Fruit fly (Drosophila melanogaster) whole organism, embryonic: ENCODE results near the gene CG16756.

ENCODE experiments used
- Ada2b ChIP-seq: fragments of 200-800 bp; sonication (Bioruptor generic); IDR thresholded peaks from 2 replicates; pipeline ENCODE4 v1.3.6; 2022; ENCODE audit warnings: missing biosample characterization, missing genetic modification characterization
- CG10267 ChIP-seq: fragments of 200-800 bp; sonication (Bioruptor generic); optimal IDR thresholded peaks from 2 replicates; lab custom pipeline; 2018; ENCODE audit warnings: missing biosample characterization, mild to moderate bottlenecking, missing genetic modification characterization, moderate library complexity
- CG10654 ChIP-seq: fragments of 200-800 bp; sonication (Bioruptor generic); optimal IDR thresholded peaks from 2 replicates; lab custom pipeline; 2016; ENCODE audit warnings: missing biosample characterization, missing genetic modification characterization
- CG10959 ChIP-seq: fragments of 200-800 bp; sonication (Bioruptor generic); IDR thresholded peaks from 2 replicates; pipeline ENCODE4 v1.3.6; 2022; ENCODE audit warnings: missing biosample characterization, missing genetic modification characterization
- CG11456 ChIP-seq: fragments of 200-800 bp; sonication (Bioruptor generic); IDR thresholded peaks from 3 replicates; pipeline ENCODE4 v1.3.6; 2022; ENCODE audit warnings: missing biosample characterization, missing genetic modification characterization
- CG11504 ChIP-seq: fragments of 200-800 bp; sonication (Bioruptor generic); optimal IDR thresholded peaks from 3 replicates; lab custom pipeline; 2019; ENCODE audit warnings: missing biosample characterization, mild to moderate bottlenecking, missing genetic modification characterization, moderate library complexity
- CG13624 ChIP-seq: fragments of 200-800 bp; sonication (Bioruptor generic); optimal IDR thresholded peaks from 2 replicates; lab custom pipeline; 2016; ENCODE audit warnings: missing biosample characterization, missing genetic modification characterization
- CG15479 ChIP-seq: fragments of 200-800 bp; sonication (Bioruptor generic); optimal IDR thresholded peaks from 3 replicates; lab custom pipeline; 2019; ENCODE audit warnings: missing biosample characterization, mild to moderate bottlenecking, missing genetic modification characterization, moderate library complexity
- CG15601 ChIP-seq: fragments of 200-800 bp; sonication (Bioruptor generic); optimal IDR thresholded peaks from 3 replicates; lab custom pipeline; 2019; ENCODE audit warnings: missing biosample characterization, mild to moderate bottlenecking, missing genetic modification characterization, moderate library complexity
- CG18011 ChIP-seq: fragments of 200-800 bp; sonication (Bioruptor generic); optimal IDR thresholded peaks from 2 replicates; lab custom pipeline; 2017; ENCODE audit warnings: missing biosample characterization, missing genetic modification characterization, mild to moderate bottlenecking, moderate library complexity, missing genotype
- CG18619 ChIP-seq: fragments of 200-800 bp; sonication (Bioruptor generic); optimal IDR thresholded peaks from 3 replicates; lab custom pipeline; 2017; ENCODE audit warnings: missing biosample characterization, mild to moderate bottlenecking, missing genetic modification characterization
- CG34224 ChIP-seq: fragments of 200-800 bp; sonication (Bioruptor generic); IDR thresholded peaks from 3 replicates; pipeline ENCODE4 v1.3.6; 2022; ENCODE audit warnings: missing biosample characterization, missing genetic modification characterization; ENCODE audit not compliant: partially characterized antibody
- CG34422 ChIP-seq: fragments of 200-800 bp; sonication (Bioruptor generic); IDR thresholded peaks from 3 replicates; pipeline ENCODE4 v1.3.6; 2022; ENCODE audit warnings: missing biosample characterization, missing genetic modification characterization
- CG3838 ChIP-seq: fragments of 200-800 bp; sonication (Bioruptor generic); optimal IDR thresholded peaks from 3 replicates; lab custom pipeline; 2016; ENCODE audit warnings: missing biosample characterization, missing genetic modification characterization
- CG3995 ChIP-seq: fragments of 200-800 bp; sonication (Bioruptor generic); optimal IDR thresholded peaks from 3 replicates; lab custom pipeline; 2016; ENCODE audit warnings: missing biosample characterization, missing genetic modification characterization
- CG7372 ChIP-seq: fragments of 200-800 bp; sonication (Bioruptor generic); IDR thresholded peaks from 2 replicates; pipeline ENCODE4 v1.3.6; 2022; ENCODE audit warnings: missing biosample characterization, missing genetic modification characterization
- CG8281 ChIP-seq: fragments of 200-800 bp; sonication (Bioruptor generic); optimal IDR thresholded peaks from 2 replicates; lab custom pipeline; 2018; ENCODE audit warnings: missing biosample characterization, mild to moderate bottlenecking, missing genetic modification characterization, moderate library complexity
- CG9876 ChIP-seq: fragments of 200-800 bp; sonication (Bioruptor generic); optimal IDR thresholded peaks from 2 replicates; lab custom pipeline; 2016; ENCODE audit warnings: missing biosample characterization, missing genetic modification characterization
- CTCF ChIP-seq: fragments of 200-800 bp; sonication (Bioruptor generic); optimal IDR thresholded peaks from 2 replicates; lab custom pipeline; 2017; ENCODE audit warnings: missing biosample characterization, mild to moderate bottlenecking, missing genetic modification characterization, moderate library complexity
- Camta ChIP-seq: fragments of 200-800 bp; sonication (Bioruptor generic); optimal IDR thresholded peaks from 2 replicates; lab custom pipeline; 2016; ENCODE audit warnings: missing biosample characterization, missing genetic modification characterization
- CoRest ChIP-seq: fragments of 200-800 bp; sonication (Bioruptor generic); optimal IDR thresholded peaks from 3 replicates; lab custom pipeline; 2018; ENCODE audit warnings: missing biosample characterization, mild to moderate bottlenecking, missing genetic modification characterization, moderate library complexity
- Dad ChIP-seq: fragments of 200-800 bp; sonication (Bioruptor generic); optimal IDR thresholded peaks from 3 replicates; lab custom pipeline; 2016; ENCODE audit warnings: missing biosample characterization, missing genetic modification characterization
- Deaf1 ChIP-seq: fragments of 200-800 bp; optimal IDR thresholded peaks from 3 replicates; lab custom pipeline; 2019; ENCODE audit warnings: missing biosample characterization, mild to moderate bottlenecking, missing genetic modification characterization, moderate library complexity
- Dip2 ChIP-seq: fragments of 200-800 bp; sonication (Bioruptor generic); IDR thresholded peaks from 2 replicates; pipeline ENCODE4 v1.3.6; 2022; ENCODE audit warnings: missing biosample characterization, missing genetic modification characterization
- Doc2 ChIP-seq: fragments of 200-800 bp; sonication (Bioruptor generic); IDR thresholded peaks from 2 replicates; pipeline ENCODE4 v1.3.6; 2022; ENCODE audit warnings: missing biosample characterization, missing genetic modification characterization
- Dref ChIP-seq: fragments of 200-800 bp; sonication (Bioruptor generic); IDR thresholded peaks from 2 replicates; pipeline ENCODE4 v1.3.6; 2022; ENCODE audit warnings: missing biosample characterization, missing genetic modification characterization
- GATAe ChIP-seq: fragments of 200-800 bp; sonication (Bioruptor generic); conservative IDR thresholded peaks from 2 replicates; pipeline ENCODE4 v1.3.6; 2022; ENCODE audit warnings: missing biosample characterization, missing genetic modification characterization
- Gsc ChIP-seq: fragments of 200-800 bp; sonication (Bioruptor generic); IDR thresholded peaks from 2 replicates; pipeline ENCODE4 v1.3.6; 2022; ENCODE audit warnings: missing biosample characterization, missing genetic modification characterization
- Jarid2 ChIP-seq: fragments of 200-800 bp; sonication (Bioruptor generic); optimal IDR thresholded peaks from 3 replicates; lab custom pipeline; 2017; ENCODE audit warnings: mild to moderate bottlenecking, missing biosample characterization, missing genetic modification reagents, missing genetic modification characterization
- Kr ChIP-seq: fragments of 200-800 bp; sonication (Bioruptor generic); optimal IDR thresholded peaks from 2 replicates; lab custom pipeline; 2017; ENCODE audit warnings: missing biosample characterization, mild to moderate bottlenecking, missing genetic modification characterization
- Optix ChIP-seq: fragments of 200-800 bp; sonication (Bioruptor generic); IDR thresholded peaks from 3 replicates; pipeline ENCODE4 v1.3.6; 2022; ENCODE audit warnings: missing biosample characterization, missing genetic modification characterization
- Sox102F ChIP-seq: fragments of 200-800 bp; sonication (Bioruptor generic); optimal IDR thresholded peaks from 2 replicates; lab custom pipeline; 2018; ENCODE audit warnings: missing biosample characterization, mild to moderate bottlenecking, missing genetic modification characterization, moderate library complexity
- Stat92E ChIP-seq, 3 experiments: fragments of >200 bp in 2 of 3; fragments of 200-800 bp in 1 of 3; sonication (Bioruptor generic) in 1 of 3; optimal IDR thresholded peaks; 2 replicates each; lab custom pipeline; 2017 to 2019; ENCODE audit warnings: missing biosample characterization in 3 of 3, missing genetic modification characterization in 3 of 3, mild to moderate bottlenecking in 1 of 3, moderate library complexity in 1 of 3
- Taf1 ChIP-seq: fragments of 200-800 bp; sonication (Bioruptor generic); IDR thresholded peaks from 2 replicates; pipeline ENCODE4 v1.3.6; 2022; ENCODE audit warnings: missing biosample characterization, missing genetic modification characterization
- Xbp1 ChIP-seq: fragments of 200-800 bp; sonication (Bioruptor generic); optimal IDR thresholded peaks from 3 replicates; lab custom pipeline; 2016; ENCODE audit warnings: missing biosample characterization, mild to moderate bottlenecking, missing genetic modification characterization
- cas ChIP-seq: fragments of 200-800 bp; sonication (Bioruptor generic); IDR thresholded peaks from 2 replicates; pipeline ENCODE4 v1.3.6; 2022; ENCODE audit warnings: missing biosample characterization, missing genetic modification characterization
- caup ChIP-seq: fragments of 200-800 bp; sonication (Bioruptor generic); optimal IDR thresholded peaks from 3 replicates; lab custom pipeline; 2017; ENCODE audit warnings: missing biosample characterization, mild to moderate bottlenecking, missing genetic modification characterization, moderate library complexity; ENCODE audit not compliant: severe bottlenecking
- chif ChIP-seq, 2 experiments: fragments of 200-800 bp; sonication (Bioruptor generic); optimal IDR thresholded peaks; 3 replicates each; lab custom pipeline; 2016; ENCODE audit warnings: missing biosample characterization in 2 of 2, missing genetic modification characterization in 2 of 2
- fd64A ChIP-seq: fragments of 200-800 bp; sonication (Bioruptor generic); optimal IDR thresholded peaks from 3 replicates; lab custom pipeline; 2018; ENCODE audit warnings: missing biosample characterization, mild to moderate bottlenecking, missing genetic modification characterization
- gsb ChIP-seq: fragments of 200-800 bp; sonication (Bioruptor generic); IDR thresholded peaks from 2 replicates; pipeline ENCODE4 v1.3.6; 2022; ENCODE audit warnings: missing biosample characterization, missing genetic modification characterization
- h ChIP-seq: fragments of >200 bp; optimal IDR thresholded peaks from 2 replicates; lab custom pipeline; 2017
- hb ChIP-seq: fragments of 200-800 bp; sonication (Bioruptor generic); IDR thresholded peaks from 3 replicates; pipeline ENCODE4 v1.3.6; 2022; ENCODE audit warnings: missing biosample characterization, missing genetic modification characterization; ENCODE audit not compliant: partially characterized antibody
- kay ChIP-seq: fragments of 200-800 bp; sonication (Bioruptor generic); optimal IDR thresholded peaks from 2 replicates; lab custom pipeline; 2016; ENCODE audit warnings: missing biosample characterization, missing genetic modification characterization
- ken ChIP-seq: fragments of 200-800 bp; sonication (Bioruptor generic); IDR thresholded peaks from 3 replicates; pipeline ENCODE4 v1.3.6; 2022; ENCODE audit warnings: missing biosample characterization, missing genetic modification characterization
- lmd ChIP-seq: fragments of 200-800 bp; sonication (Bioruptor generic); IDR thresholded peaks from 2 replicates; pipeline ENCODE4 v1.3.6; 2022; ENCODE audit warnings: missing biosample characterization, missing genetic modification characterization
- nau ChIP-seq: fragments of 200-800 bp; sonication (Bioruptor generic); optimal IDR thresholded peaks from 3 replicates; lab custom pipeline; 2017; ENCODE audit warnings: missing biosample characterization, mild to moderate bottlenecking, missing genetic modification characterization, missing genetic modification reagents
- peb ChIP-seq: fragments of 200-800 bp; sonication (Bioruptor generic); IDR thresholded peaks from 2 replicates; pipeline ENCODE4 v1.3.6; 2022; ENCODE audit warnings: missing biosample characterization, missing genetic modification characterization
- phol ChIP-seq: fragments of 200-800 bp; sonication (Bioruptor generic); optimal IDR thresholded peaks from 3 replicates; lab custom pipeline; 2018; ENCODE audit warnings: missing biosample characterization, mild to moderate bottlenecking, missing genetic modification characterization, moderate library complexity
- trem ChIP-seq: fragments of 200-800 bp; optimal IDR thresholded peaks from 3 replicates; lab custom pipeline; 2019; ENCODE audit warnings: missing biosample characterization, mild to moderate bottlenecking, missing genetic modification characterization, moderate library complexity
- zfh1 ChIP-seq: fragments of 200-800 bp; sonication (Bioruptor generic); IDR thresholded peaks from 3 replicates; pipeline ENCODE4 v1.3.6; 2022; ENCODE audit warnings: missing biosample characterization, missing genetic modification characterization

CG16756 gene

DNA sequence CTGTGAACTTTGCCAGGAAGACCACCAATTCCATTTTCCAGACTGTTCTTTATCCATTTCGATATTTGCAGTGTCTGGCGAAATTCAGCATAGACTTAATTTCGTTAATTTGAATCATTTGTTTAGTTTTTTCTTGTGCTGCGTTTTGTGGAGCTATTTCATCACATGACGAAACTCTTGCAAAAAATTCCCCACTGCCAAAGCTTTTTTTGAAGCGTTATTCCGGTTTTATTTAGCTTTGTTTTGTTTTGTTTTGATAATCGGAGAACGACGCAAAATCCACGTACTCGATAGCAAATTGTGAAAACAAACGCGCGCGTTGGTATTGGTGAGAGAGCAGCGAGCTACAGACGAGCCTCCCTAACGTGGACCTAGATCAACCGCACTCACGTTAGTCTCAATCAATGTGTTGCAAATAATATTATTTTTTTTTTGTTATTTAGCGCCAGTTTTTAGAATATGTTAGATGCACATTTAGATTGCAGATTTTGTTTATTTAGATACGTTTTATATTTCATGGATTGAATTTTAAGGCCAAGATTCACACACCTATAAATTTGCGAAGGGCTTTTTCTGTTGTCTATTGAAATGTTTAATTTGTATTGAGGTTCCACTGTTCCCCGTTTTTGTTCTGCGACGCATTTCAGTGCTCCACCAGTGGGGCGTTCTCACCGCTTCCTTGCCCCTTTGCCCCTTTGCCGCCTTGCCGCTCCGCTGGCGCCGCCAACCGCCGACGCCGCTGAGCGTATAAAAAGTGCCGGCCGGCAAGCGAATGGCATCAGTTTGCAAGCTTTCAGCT lies 2.7 kb downstream of the CG16756 start (continued):
- peak; percentile 87 for TF ChIP-seq CG7372 (GFP tag; lab: Robert Waterston, UW)
- peak; percentile 78 for TF ChIP-seq CG11456 (GFP tag; lab: Robert Waterston, UW)
- no peak for TF ChIP-seq CTCF
- TF ChIP-seq Sox102F = peak; percentile 69
- peak; percentile 81 for TF ChIP-seq Ada2b (GFP tag; lab: Robert Waterston, UW)
- no peak for TF ChIP-seq fd64A (GFP tag; lab: Kevin White, UChicago)
- peak; percentile 57; the same call in 1 of the 3 replicates for TF ChIP-seq zfh1
- TF ChIP-seq caup (GFP tag; lab: Kevin White, UChicago) = peak; percentile 83
- TF ChIP-seq Camta (GFP tag; lab: Kevin White, UChicago) = peak; percentile 44
- no peak for TF ChIP-seq Dref (GFP tag; lab: Robert Waterston, UW)
- no peak for TF ChIP-seq CG10959 (GFP tag; lab: Robert Waterston, UW)
- peak; percentile 51 for TF ChIP-seq Jarid2 (GFP tag; lab: Kevin White, UChicago)
- no peak for TF ChIP-seq h
- TF ChIP-seq Deaf1 = peak; percentile 50
- peak; percentile 91 for TF ChIP-seq CG13624 (GFP tag; lab: Kevin White, UChicago)
- peak; percentile 62 for TF ChIP-seq peb (GFP tag; lab: Robert Waterston, UW)
- peak; percentile 87 for TF ChIP-seq gsb (GFP tag; lab: Robert Waterston, UW)
- peak; percentile 7 for TF ChIP-seq CG3838
- peak; percentile 69; the same call in 1 of the 2 replicates for TF ChIP-seq cas
- TF ChIP-seq Taf1 (GFP tag; lab: Robert Waterston, UW) = peak; percentile 59
- 0 out of 2 replicates have a peak, but pooled peaks have one; percentile 35 for TF ChIP-seq Dip2 (GFP tag; lab: Robert Waterston, UW)
- TF ChIP-seq Optix (GFP tag; lab: Robert Waterston, UW) = peak; percentile 46; the same call in 1 of the 3 replicates
- TF ChIP-seq CG18011 (GFP tag; lab: Kevin White, UChicago) = peak; percentile 41
- TF ChIP-seq Gsc (GFP tag; lab: Robert Waterston, UW) = peak; percentile 44; the same call in 1 of the 2 replicates
- no peak for TF ChIP-seq CG34224
- TF ChIP-seq Dad (GFP tag; lab: Kevin White, UChicago) = peak; percentile 55
- TF ChIP-seq CG10267 (tag; lab: Kevin White, UChicago) = peak; percentile 44
- TF ChIP-seq Xbp1 = peak; percentile 72
- no peak for TF ChIP-seq Stat92E (GFP tag; optimal IDR thresholded peaks at IDR 0.05; lab: Kevin White, UChicago)
- TF ChIP-seq trem = no peak
- peak; percentile 91 for TF ChIP-seq lmd
- peak; percentile 73 for TF ChIP-seq ken (GFP tag; lab: Robert Waterston, UW)
- TF ChIP-seq CG11504 (tag; lab: Kevin White, UChicago) = peak; percentile 82
- peak; percentile 60; the same call in 1 of the 3 replicates for TF ChIP-seq CG34422 (GFP tag; lab: Robert Waterston, UW)
- TF ChIP-seq CG8281 (tag; lab: Kevin White, UChicago) = peak; percentile 33
- TF ChIP-seq GATAe (GFP tag; lab: Robert Waterston, UW) = peak; percentile 57; the same call in 1 of the 2 replicates
- no peak for TF ChIP-seq hb (GFP tag; lab: Robert Waterston, UW)
- TF ChIP-seq kay (GFP tag; lab: Kevin White, UChicago) = peak; percentile 73
- no peak for TF ChIP-seq Kr (GFP tag; lab: Kevin White, UChicago)
- TF ChIP-seq phol = peak; percentile 71
- TF ChIP-seq CG10654 = peak; percentile 35
- peak; percentile 79 for TF ChIP-seq CG18619 (GFP tag; lab: Kevin White, UChicago)
- peak; percentile 52 to 61 for TF ChIP-seq chif (GFP tag; optimal IDR thresholded peaks at IDR 0.05; lab: Kevin White, UChicago)
- peak; percentile 35 for TF ChIP-seq CG9876 (GFP tag; lab: Kevin White, UChicago)
- TF ChIP-seq CoRest (tag; lab: Kevin White, UChicago) = peak; percentile 90
- peak; percentile 68 for TF ChIP-seq nau (GFP tag; lab: Kevin White, UChicago)
- peak; percentile 53 for TF ChIP-seq CG3995 (GFP tag; lab: Kevin White, UChicago)
- no peak for TF ChIP-seq CG15479 (GFP tag; lab: Kevin White, UChicago)
- no peak for TF ChIP-seq CG15601
- no peak for TF ChIP-seq Doc2
